Worm (Caenorhabditis elegans) whole organism, midembryonic: ENCODE data around the gene C46F11.4.
A peak's percentile ranks its signal among the peaks of the same experiment; 100 is the strongest.

ENCODE experiments used
- T22C8.4 ChIP-seq: fragments of 200-800 bp; sonication (Bioruptor generic); IDR thresholded peaks from 2 replicates; pipeline ENCODE4 v1.3.6; 2022; ENCODE audit warnings: missing genetic modification characterization, missing compliant biosample characterization
- cog-1 ChIP-seq: sonication (generic microtip); optimal IDR thresholded peaks from 2 replicates; lab custom pipeline; 2016; ENCODE audit warnings: missing genetic modification characterization, missing compliant biosample characterization
- flt-1 ChIP-seq: fragments of 200-800 bp; sonication (Bioruptor generic); IDR thresholded peaks from 2 replicates; pipeline ENCODE4 v1.3.6; 2022; ENCODE audit warnings: missing genetic modification characterization, missing compliant biosample characterization
- klf-2 ChIP-seq: fragments of 200-800 bp; sonication (Bioruptor generic); conservative IDR thresholded peaks from 2 replicates; pipeline ENCODE4 v1.3.6; 2022; ENCODE audit warnings: missing genetic modification reagents, missing genetic modification characterization, missing compliant biosample characterization
- med-1 ChIP-seq: sonication (generic microtip); optimal IDR thresholded peaks from 2 replicates; lab custom pipeline; 2017; ENCODE audit warnings: missing genetic modification characterization, mild to moderate bottlenecking, missing compliant biosample characterization, antibody characterized with exemption, missing genetic modification reagents; ENCODE audit not compliant: insufficient read depth
- ref-1 ChIP-seq: fragments of 200-800 bp; sonication (Bioruptor generic); conservative IDR thresholded peaks from 2 replicates; pipeline ENCODE4 v1.3.6; 2022; ENCODE audit warnings: missing genetic modification reagents, missing genetic modification characterization, missing compliant biosample characterization
- tab-1 ChIP-seq: fragments of 200-800 bp; sonication (Bioruptor generic); IDR thresholded peaks from 2 replicates; pipeline ENCODE4 v1.3.6; 2022; ENCODE audit warnings: missing genetic modification characterization, missing compliant biosample characterization
- ztf-23 ChIP-seq: fragments of 200-800 bp; sonication (Bioruptor generic); IDR thresholded peaks from 2 replicates; pipeline ENCODE4 v1.3.6; 2022; ENCODE audit warnings: missing genetic modification reagents, missing genetic modification characterization, missing compliant biosample characterization
- ztf-29 ChIP-seq: fragments of 200-800 bp; sonication (Bioruptor generic); IDR thresholded peaks from 2 replicates; pipeline ENCODE4 v1.3.6; 2022; ENCODE audit warnings: missing genetic modification reagents, missing genetic modification characterization, missing compliant biosample characterization

Gene C46F11.4

DNA sequence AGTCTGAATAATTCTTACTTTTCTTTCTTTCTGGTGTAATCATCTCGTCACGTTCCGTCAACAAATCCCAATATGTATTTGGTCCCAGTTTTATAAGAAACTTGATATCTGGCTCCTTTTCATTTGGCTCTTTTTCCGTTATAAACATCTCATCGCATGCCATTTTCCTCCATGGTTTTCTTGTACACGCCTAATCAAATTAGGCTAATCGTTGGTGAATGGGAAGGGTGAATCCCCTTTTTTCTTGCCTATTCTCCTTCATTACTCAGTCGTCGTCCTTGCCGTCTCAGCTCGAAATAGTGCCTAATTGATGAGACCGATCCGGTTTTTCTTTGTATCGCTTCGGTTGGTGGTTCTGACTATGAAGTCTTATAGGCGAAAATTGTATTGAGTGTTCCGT lies 29.9 kb downstream of the C46F11.4 start:
- TF ChIP-seq ref-1 (GFP tag; lab: Robert Waterston, UW) (no peak), klf-2 (GFP tag; lab: Robert Waterston, UW) (no peak), T22C8.4 (GFP tag; lab: Robert Waterston, UW) (no peak), med-1 (GFP tag; lab: Kevin White, UChicago) (no peak), ztf-29 (GFP tag; lab: Robert Waterston, UW) (no peak), tab-1 (no peak), ztf-23 (GFP tag; lab: Robert Waterston, UW) (no peak)

DNA sequence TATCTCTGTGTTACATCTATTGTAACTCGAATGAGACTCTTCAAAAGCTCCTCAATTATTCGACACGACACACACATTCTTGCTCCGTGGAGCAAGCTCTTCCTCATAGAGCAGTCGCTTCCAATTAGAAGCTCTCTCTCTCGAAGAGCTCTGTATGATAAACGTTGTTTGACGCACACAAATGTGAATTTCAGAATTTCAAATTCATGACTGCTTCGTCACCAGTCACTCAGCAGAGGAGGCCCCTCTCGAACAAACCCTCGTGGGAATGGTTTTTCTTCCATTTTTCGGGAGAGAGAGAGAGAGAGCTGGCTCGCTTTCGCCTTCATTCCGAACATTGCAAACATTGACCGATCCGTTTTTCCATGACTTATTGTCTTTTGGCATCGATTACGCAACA lies 31.7 kb downstream of the C46F11.4 start:
- TF ChIP-seq cog-1 (tag; lab: Kevin White, UChicago): no peak
- no peak for TF ChIP-seq ztf-29 (GFP tag; lab: Robert Waterston, UW)

DNA sequence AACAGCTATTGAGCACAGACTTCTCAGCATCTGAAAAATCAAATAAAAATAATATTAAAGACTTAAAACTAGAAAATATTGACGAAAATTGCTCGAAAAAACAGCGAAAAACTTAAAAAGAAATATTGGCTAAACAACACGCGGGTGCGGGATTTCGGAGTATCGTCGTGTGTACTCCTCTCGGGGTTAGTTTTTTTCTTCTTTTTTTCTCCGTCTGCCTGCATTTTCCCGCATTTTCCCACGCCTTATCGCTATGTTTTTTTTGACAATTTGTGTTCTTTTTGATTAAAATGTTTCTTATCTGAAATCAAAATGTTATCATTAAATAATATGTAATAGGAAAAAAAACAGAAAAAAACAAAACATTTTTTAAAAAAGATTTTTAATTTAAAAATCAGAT lies 33.8 kb downstream of the C46F11.4 start, which contains the start of gene mrps-31:
TSS of gene mrps-31 (minus strand) at position 36 of the 400 bp plus-strand sequence.
- TF ChIP-seq med-1 (GFP tag; lab: Kevin White, UChicago) (no peak), ref-1 (GFP tag; lab: Robert Waterston, UW) (no peak), flt-1 (GFP tag; lab: Robert Waterston, UW) (no peak), ztf-29 (GFP tag; lab: Robert Waterston, UW) (no peak), ztf-23 (GFP tag; lab: Robert Waterston, UW) (no peak), klf-2 (GFP tag; lab: Robert Waterston, UW) (no peak), cog-1 (tag; lab: Kevin White, UChicago) (no peak), tab-1 (no peak), T22C8.4 (GFP tag; lab: Robert Waterston, UW) (no peak)

DNA sequence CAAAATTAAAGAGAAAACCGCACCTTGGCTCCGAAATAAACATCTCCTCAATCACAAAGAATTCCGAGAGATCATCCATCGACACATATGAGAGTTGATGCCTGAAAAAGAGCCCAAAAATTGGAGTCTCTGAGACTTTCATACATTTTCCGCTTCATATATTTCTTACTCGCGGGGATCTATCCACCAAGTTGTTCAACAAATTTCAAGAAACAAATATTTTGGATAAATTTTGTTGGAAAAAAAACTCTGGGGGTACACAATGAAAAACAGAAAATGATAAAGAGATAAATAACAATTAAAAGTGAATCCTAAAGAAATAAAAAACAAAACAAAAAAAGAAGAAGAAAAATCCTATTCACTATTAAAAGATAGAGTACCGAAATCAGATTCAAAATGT lies 37.1 kb downstream of the C46F11.4 start, which contains the start of gene sel-8:
TSS of gene sel-8 (minus strand) at position 101 of the 400 bp plus-strand sequence.
- TF ChIP-seq cog-1 (tag; lab: Kevin White, UChicago) (no peak), T22C8.4 (GFP tag; lab: Robert Waterston, UW) (no peak), ref-1 (GFP tag; lab: Robert Waterston, UW) (no peak), med-1 (GFP tag; lab: Kevin White, UChicago) (no peak), ztf-29 (GFP tag; lab: Robert Waterston, UW) (no peak), flt-1 (GFP tag; lab: Robert Waterston, UW) (no peak), tab-1 (no peak), ztf-23 (GFP tag; lab: Robert Waterston, UW) (no peak), klf-2 (GFP tag; lab: Robert Waterston, UW) (no peak)

DNA sequence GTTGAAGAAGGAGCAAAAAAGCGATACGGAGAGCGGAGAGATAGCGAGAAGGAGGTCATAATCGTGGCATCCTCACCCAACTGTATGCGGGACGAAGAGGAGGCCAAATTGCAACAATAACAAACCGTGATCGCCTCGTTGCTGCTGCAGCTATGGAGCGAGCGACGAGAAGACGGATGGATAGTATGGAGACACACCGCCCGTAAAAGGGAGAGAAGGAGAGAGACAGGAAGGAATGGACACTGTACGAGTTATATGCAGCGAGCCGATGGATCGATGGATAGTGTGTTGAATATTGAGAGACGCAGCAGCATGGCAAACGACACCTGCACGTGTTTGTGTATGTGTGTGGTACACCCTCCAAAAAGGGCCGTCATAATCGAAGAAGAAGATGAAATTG lies 40.3 kb downstream of the C46F11.4 start:
- TF ChIP-seq ref-1 (GFP tag; lab: Robert Waterston, UW): no peak
- TF ChIP-seq T22C8.4 (GFP tag; lab: Robert Waterston, UW): no peak
- TF ChIP-seq ztf-29 (GFP tag; lab: Robert Waterston, UW): no peak
- no peak for TF ChIP-seq tab-1
- TF ChIP-seq klf-2 (GFP tag; lab: Robert Waterston, UW): no peak
- TF ChIP-seq ztf-23 (GFP tag; lab: Robert Waterston, UW): no peak
- no peak for TF ChIP-seq med-1 (GFP tag; lab: Kevin White, UChicago)
- no peak for TF ChIP-seq flt-1 (GFP tag; lab: Robert Waterston, UW)
- TF ChIP-seq cog-1 (tag; lab: Kevin White, UChicago): no peak

DNA sequence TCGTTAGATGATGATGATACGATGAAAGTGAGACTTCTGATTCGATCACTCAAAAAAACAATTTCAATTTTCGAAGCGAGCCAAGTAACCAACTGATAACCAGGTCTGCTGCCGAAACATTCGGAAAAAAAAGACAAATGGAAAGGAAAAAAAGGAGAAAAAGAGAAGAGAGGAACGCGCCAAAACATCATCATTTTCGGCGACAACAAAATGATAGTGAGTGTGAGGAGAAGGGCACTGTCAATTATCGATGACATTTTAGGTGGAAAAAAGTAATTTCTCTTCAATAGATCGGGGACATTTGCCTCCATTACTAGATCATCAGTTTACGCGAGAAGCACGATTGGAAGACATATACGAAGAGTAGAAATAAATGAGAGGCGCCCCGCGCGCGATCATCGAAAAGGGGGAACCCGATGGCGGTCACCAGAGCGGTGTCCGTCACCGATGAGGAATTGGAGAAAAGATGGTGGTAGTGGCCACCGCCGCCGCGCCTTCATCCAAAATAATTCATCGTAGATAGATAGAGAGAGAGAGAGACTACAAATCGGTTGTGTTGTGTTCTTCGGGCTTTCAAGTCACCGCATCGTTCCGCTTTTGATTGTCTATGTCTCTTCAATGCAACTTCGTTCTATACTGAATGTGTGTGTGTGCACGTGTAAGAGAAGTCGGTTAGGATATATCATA lies 42.8 kb downstream of the C46F11.4 start:
- TF ChIP-seq tab-1 (no peak), ref-1 (GFP tag; lab: Robert Waterston, UW) (no peak), T22C8.4 (GFP tag; lab: Robert Waterston, UW) (no peak), cog-1 (tag; lab: Kevin White, UChicago) (no peak), med-1 (GFP tag; lab: Kevin White, UChicago) (no peak), klf-2 (GFP tag; lab: Robert Waterston, UW) (no peak), flt-1 (GFP tag; lab: Robert Waterston, UW) (no peak), ztf-23 (GFP tag; lab: Robert Waterston, UW) (no peak), ztf-29 (GFP tag; lab: Robert Waterston, UW) (no peak)

DNA sequence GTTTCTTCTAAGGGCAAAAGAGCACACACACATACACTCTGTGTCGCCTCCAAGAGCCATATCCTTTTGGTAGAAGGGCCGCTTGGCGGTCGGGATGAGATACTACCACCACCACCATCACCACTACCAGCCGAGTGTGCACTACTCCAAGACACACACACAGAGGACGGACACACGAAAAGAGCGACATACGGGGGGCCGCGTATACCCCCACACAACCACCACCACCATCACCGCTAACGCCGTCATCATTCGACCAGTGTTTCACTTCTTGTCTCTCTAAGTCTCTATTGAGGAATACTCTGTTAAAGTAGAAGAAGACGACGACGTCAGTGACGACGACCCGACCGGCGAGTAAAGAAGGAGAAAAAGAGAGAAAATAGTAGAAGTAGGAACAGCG lies 43.5 kb downstream of the C46F11.4 start:
- TF ChIP-seq cog-1 (tag; lab: Kevin White, UChicago): no peak
- 0 out of 2 replicates have a peak, but pooled peaks have one; percentile 55 for TF ChIP-seq ref-1 (GFP tag; lab: Robert Waterston, UW)
- TF ChIP-seq ztf-23 (GFP tag; lab: Robert Waterston, UW): peak; percentile 83
- TF ChIP-seq ztf-29 (GFP tag; lab: Robert Waterston, UW): no peak
- peak; percentile 70; the same call in 1 of the 2 replicates for TF ChIP-seq flt-1 (GFP tag; lab: Robert Waterston, UW)

DNA sequence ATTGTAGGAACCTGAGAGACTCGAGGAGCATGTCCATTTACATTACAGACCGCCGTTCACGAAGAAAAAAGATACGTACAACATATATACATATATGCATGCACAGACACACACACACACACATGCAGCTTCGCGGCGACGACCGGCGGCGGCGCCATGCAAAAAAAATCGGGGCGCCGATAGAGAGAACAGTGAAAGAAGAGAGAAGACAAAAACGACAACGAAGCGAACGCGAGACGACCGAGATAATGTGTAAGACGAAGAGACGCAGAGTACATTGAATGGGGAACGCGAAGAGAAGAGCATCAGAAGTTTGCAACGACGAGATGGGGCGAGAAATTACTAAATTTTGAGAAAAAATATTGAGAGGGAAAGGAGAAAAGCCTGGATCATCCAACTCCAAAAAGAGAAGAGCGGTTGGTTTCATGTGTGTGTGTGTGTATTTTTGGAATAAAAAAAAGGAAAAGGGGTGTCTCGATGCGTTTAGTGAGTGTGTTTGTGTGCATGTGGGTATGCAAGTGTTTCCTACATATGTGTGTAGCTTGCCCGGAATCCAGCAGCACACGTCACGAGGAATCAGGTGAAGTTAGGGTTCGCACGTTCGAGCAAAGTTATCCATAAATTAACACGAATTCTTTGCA lies 44.4 kb downstream of the C46F11.4 start:
- TF ChIP-seq cog-1 (tag; lab: Kevin White, UChicago): no peak
- TF ChIP-seq T22C8.4 (GFP tag; lab: Robert Waterston, UW): no peak
- TF ChIP-seq ref-1 (GFP tag; lab: Robert Waterston, UW): no peak
- TF ChIP-seq ztf-23 (GFP tag; lab: Robert Waterston, UW): no peak
- TF ChIP-seq ztf-29 (GFP tag; lab: Robert Waterston, UW): no peak
- no peak for TF ChIP-seq flt-1 (GFP tag; lab: Robert Waterston, UW)
- no peak for TF ChIP-seq tab-1
- TF ChIP-seq klf-2 (GFP tag; lab: Robert Waterston, UW): no peak
- TF ChIP-seq med-1 (GFP tag; lab: Kevin White, UChicago): no peak
